Worm (Caenorhabditis elegans): ENCODE data around the gene F26G1.15.
A peak's percentile ranks its signal among the peaks of the same experiment; 100 is the strongest.

Gene F26G1.15

ce11 chrII:4789835-4790343 is at the start of gene F26G1.15:
Gene F26G1.15, plus strand, starts transcription at chrII:4790293.
- TF ChIP-seq fos-1 (tag; optimal IDR thresholded peaks at IDR 0.05) (no peak), elt-1 (tag; optimal IDR thresholded peaks at IDR 0.05) (no peak), nhr-25 (tag; optimal IDR thresholded peaks at IDR 0.05) (no peak), lsy-2 (tag; optimal IDR thresholded peaks at IDR 0.05) (no peak), R02D3.7 (tag; optimal IDR thresholded peaks at IDR 0.05) (no peak), ztf-11 (tag; optimal IDR thresholded peaks at IDR 0.05) (no peak), dmd-4 (tag; optimal IDR thresholded peaks at IDR 0.05) (no peak), aly-2 (tag; optimal IDR thresholded peaks at IDR 0.05) (no peak), unc-62 (GFP tag; optimal IDR thresholded peaks at IDR 0.05) (no peak), elt-3 (tag; optimal IDR thresholded peaks at IDR 0.05) (no peak), ceh-82 (tag; optimal IDR thresholded peaks at IDR 0.05) (no peak), nhr-12 (tag; optimal IDR thresholded peaks at IDR 0.05) (no peak), zag-1 (tag; optimal IDR thresholded peaks at IDR 0.05) (no peak), sma-3 (GFP tag; optimal IDR thresholded peaks at IDR 0.05) (no peak)

- peak; percentile 0 for TF ChIP-seq nhr-6 (tag; optimal IDR thresholded peaks at IDR 0.05)
- peak; percentile 19 for TF ChIP-seq crh-2 (tag; optimal IDR thresholded peaks at IDR 0.05)
- TF ChIP-seq nhr-12 (tag; optimal IDR thresholded peaks at IDR 0.05), result no peak
- no peak for TF ChIP-seq mab-5 (tag; optimal IDR thresholded peaks at IDR 0.05)
- TF ChIP-seq unc-39 (tag; optimal IDR thresholded peaks at IDR 0.05), result no peak
- peak; percentile 28 for TF ChIP-seq nhr-21 (tag; optimal IDR thresholded peaks at IDR 0.05)
- TF ChIP-seq sma-3 (GFP tag; optimal IDR thresholded peaks at IDR 0.05), result peak; percentile 11
- peak; percentile 4 for TF ChIP-seq gmeb-1 (tag; optimal IDR thresholded peaks at IDR 0.05)
- peak; percentile 69 for TF ChIP-seq fos-1 (tag; optimal IDR thresholded peaks at IDR 0.05)
Observed at ce11 chrII:4741527-4742187, 48.4 kb upstream of the F26G1.15 start, which contains the start of gene acs-11. Gene acs-11, plus strand, starts transcription at chrII:4742137.

- TF ChIP-seq skn-1 (tag; optimal IDR thresholded peaks at IDR 0.05) (no peak), elt-1 (tag; optimal IDR thresholded peaks at IDR 0.05) (no peak), egl-27 (tag; optimal IDR thresholded peaks at IDR 0.05) (peak; percentile 78), nhr-129 (tag; optimal IDR thresholded peaks at IDR 0.05) (peak; percentile 13), aly-2 (tag; optimal IDR thresholded peaks at IDR 0.05) (no peak), blmp-1 (tag; optimal IDR thresholded peaks at IDR 0.05; ENCODE audit: insufficient read depth) (peak; percentile 88), ceh-16 (tag; optimal IDR thresholded peaks at IDR 0.05) (no peak), ceh-82 (tag; optimal IDR thresholded peaks at IDR 0.05) (no peak), unc-55 (GFP tag; optimal IDR thresholded peaks at IDR 0.05) (no peak), lin-13 (GFP tag; optimal IDR thresholded peaks at IDR 0.05) (no peak), nhr-10 (tag; optimal IDR thresholded peaks at IDR 0.05) (no peak), lsy-2 (tag; optimal IDR thresholded peaks at IDR 0.05) (peak in 1 of 2 experiments; percentile 37), lin-39 (tag; optimal IDR thresholded peaks at IDR 0.05) (no peak), nhr-11 (tag; optimal IDR thresholded peaks at IDR 0.05) (peak; percentile 43), ama-1 (optimal IDR thresholded peaks at IDR 0.05) (no peak), F13H6.1 (tag; optimal IDR thresholded peaks at IDR 0.05) (no peak), nhr-25 (tag; optimal IDR thresholded peaks at IDR 0.05) (peak; percentile 80), unc-62 (GFP tag; optimal IDR thresholded peaks at IDR 0.05) (no peak), alr-1 (tag; optimal IDR thresholded peaks at IDR 0.05) (no peak), mab-5 (tag; optimal IDR thresholded peaks at IDR 0.05) (no peak), unc-39 (tag; optimal IDR thresholded peaks at IDR 0.05) (no peak), mbf-1 (tag; optimal IDR thresholded peaks at IDR 0.05) (no peak), ZK546.5 (tag; optimal IDR thresholded peaks at IDR 0.05) (no peak), R02D3.7 (tag; optimal IDR thresholded peaks at IDR 0.05) (no peak), mdl-1 (tag; optimal IDR thresholded peaks at IDR 0.05) (peak in 1 of 2 experiments; percentile 2), nhr-237 (tag; optimal IDR thresholded peaks at IDR 0.05) (no peak), zag-1 (tag; optimal IDR thresholded peaks at IDR 0.05) (no peak), nhr-6 (tag; optimal IDR thresholded peaks at IDR 0.05) (no peak), dmd-4 (tag; optimal IDR thresholded peaks at IDR 0.05) (no peak), crh-2 (tag; optimal IDR thresholded peaks at IDR 0.05) (peak; percentile 44), ztf-4 (tag; optimal IDR thresholded peaks at IDR 0.05) (peak; percentile 50), peb-1 (tag; optimal IDR thresholded peaks at IDR 0.05) (no peak), fos-1 (tag; optimal IDR thresholded peaks at IDR 0.05) (peak; percentile 39), sem-4 (tag; optimal IDR thresholded peaks at IDR 0.05) (no peak), elt-3 (tag; optimal IDR thresholded peaks at IDR 0.05) (no peak), ztf-11 (tag; optimal IDR thresholded peaks at IDR 0.05) (no peak), gmeb-1 (tag; optimal IDR thresholded peaks at IDR 0.05) (peak; percentile 33), Y55F3AM.14 (GFP tag; optimal IDR thresholded peaks at IDR 0.05) (no peak), nhr-21 (tag; optimal IDR thresholded peaks at IDR 0.05) (peak; percentile 90), C34F6.9 (tag; optimal IDR thresholded peaks at IDR 0.05) (no peak), snpc-4 (tag; optimal IDR thresholded peaks at IDR 0.05) (no peak), nhr-23 (tag; optimal IDR thresholded peaks at IDR 0.05) (no peak), nhr-77 (tag; optimal IDR thresholded peaks at IDR 0.05) (no peak), nhr-12 (tag; optimal IDR thresholded peaks at IDR 0.05) (no peak), sma-3 (GFP tag; optimal IDR thresholded peaks at IDR 0.05) (peak; percentile 85), ztf-1 (GFP tag; conservative IDR thresholded peaks at IDR 0.05) (no peak)
Observed at ce11 chrII:4745281-4745680, 44.8 kb upstream of the F26G1.15 start.

All from whole organism, L2 larva.